Worm (Caenorhabditis elegans) whole organism, L3 larva: ENCODE data around the gene F34D10.8.

Source experiments
- ZK546.5 ChIP-seq: sonication (generic microtip); optimal IDR thresholded peaks from 2 replicates; lab custom pipeline; 2017; ENCODE audit warnings: missing biosample characterization, missing genetic modification characterization
- elt-1 ChIP-seq: fragments of 150-350 bp; optimal IDR thresholded peaks from 2 replicates; lab custom pipeline; 2014; ENCODE audit warnings: missing biosample characterization, missing genetic modification characterization
- elt-2 ChIP-seq: sonication (generic microtip); optimal IDR thresholded peaks from 2 replicates; lab custom pipeline; 2016; ENCODE audit warnings: missing genetic modification reagents, mild to moderate bottlenecking, missing genetic modification characterization, missing compliant biosample characterization
- lsy-12 ChIP-seq: sonication (generic microtip); optimal IDR thresholded peaks from 2 replicates; lab custom pipeline; 2016; ENCODE audit warnings: mild to moderate bottlenecking, missing genetic modification characterization, missing compliant biosample characterization
- nfya-1 ChIP-seq: sonication (generic microtip); optimal IDR thresholded peaks from 2 replicates; lab custom pipeline; 2017; ENCODE audit warnings: missing genetic modification characterization, mild to moderate bottlenecking, missing compliant biosample characterization, antibody characterized with exemption, moderate library complexity; ENCODE audit not compliant: insufficient read depth
- nhr-23 ChIP-seq: fragments of 150-350 bp; optimal IDR thresholded peaks from 2 replicates; lab custom pipeline; 2014; ENCODE audit warnings: missing biosample characterization, missing genetic modification reagents, missing genetic modification characterization
- pqm-1 ChIP-seq: fragments of 150-350 bp; optimal IDR thresholded peaks from 2 replicates; lab custom pipeline; 2017; ENCODE audit warnings: missing biosample characterization, missing genetic modification characterization, inconsistent platforms

ce11 chrIII:3737742-3738141 is 7.2 kb downstream of the F34D10.8 start:
- TF ChIP-seq elt-1 (tag; lab: Kevin White, UChicago) (no peak), nfya-1 (tag; lab: Kevin White, UChicago) (no peak), pqm-1 (tag; lab: Kevin White, UChicago) (no peak), lsy-12 (tag; lab: Kevin White, UChicago) (no peak), nhr-23 (tag; lab: Kevin White, UChicago) (no peak), elt-2 (tag; lab: Kevin White, UChicago) (no peak), ZK546.5 (tag; lab: Kevin White, UChicago) (no peak)
